Worm (Caenorhabditis elegans) whole organism, L1 larva: Measurements from ENCODE around the gene lron-1.
A peak's percentile ranks its signal among the peaks of the same experiment; 100 is the strongest.

Source experiments
- C34B4.2 ChIP-seq: sonication (generic microtip); optimal IDR thresholded peaks from 2 replicates; lab custom pipeline; 2017; ENCODE audit warnings: mild to moderate bottlenecking, missing genetic modification characterization, missing compliant biosample characterization
- F16B12.6 ChIP-seq: fragments of 150-350 bp; optimal IDR thresholded peaks from 2 replicates; lab custom pipeline; 2014; ENCODE audit warnings: missing biosample characterization, missing genetic modification characterization
- Y116A8C.19 ChIP-seq: sonication (generic microtip); optimal IDR thresholded peaks from 2 replicates; lab custom pipeline; 2016; ENCODE audit warnings: missing compliant biosample characterization, missing genetic modification characterization, borderline replicate concordance
- aha-1 ChIP-seq: fragments of 150-350 bp; optimal IDR thresholded peaks from 2 replicates; lab custom pipeline; 2014; ENCODE audit warnings: missing biosample characterization, missing genetic modification characterization
- alr-1 ChIP-seq: fragments of 200-800 bp; sonication (Bioruptor generic); optimal IDR thresholded peaks from 2 replicates; lab custom pipeline; 2018; ENCODE audit warnings: borderline replicate concordance, mild to moderate bottlenecking, missing genetic modification characterization, missing compliant biosample characterization
- aly-2 ChIP-seq: fragments of 150-350 bp; optimal IDR thresholded peaks from 2 replicates; lab custom pipeline; 2014; ENCODE audit warnings: missing biosample characterization, missing genetic modification characterization
- blmp-1 ChIP-seq: fragments of 150-350 bp; optimal IDR thresholded peaks from 2 replicates; lab custom pipeline; 2014; ENCODE audit warnings: missing biosample characterization, missing genetic modification characterization
- ceh-63 ChIP-seq: fragments of 200-800 bp; sonication (Bioruptor generic); optimal IDR thresholded peaks from 2 replicates; lab custom pipeline; 2018; ENCODE audit warnings: mild to moderate bottlenecking, missing genetic modification characterization, missing compliant biosample characterization
- ceh-8 ChIP-seq: fragments of 200-800 bp; sonication (Bioruptor generic); optimal IDR thresholded peaks from 2 replicates; lab custom pipeline; 2018; ENCODE audit warnings: mild to moderate bottlenecking, missing genetic modification characterization, moderate library complexity, missing compliant biosample characterization
- ceh-82 ChIP-seq, 3 experiments: fragments of 150-350 bp in 1 of 3; sonication (generic microtip) in 2 of 3; optimal IDR thresholded peaks; 2 replicates each; lab custom pipeline; 2014 to 2017; ENCODE audit warnings: missing biosample characterization in 3 of 3, missing genetic modification characterization in 3 of 3
- ceh-90 ChIP-seq: sonication (generic microtip); optimal IDR thresholded peaks from 2 replicates; lab custom pipeline; 2016; ENCODE audit warnings: missing genetic modification characterization, missing compliant biosample characterization
- ces-1 ChIP-seq: fragments of 150-350 bp; optimal IDR thresholded peaks from 2 replicates; lab custom pipeline; 2014; ENCODE audit warnings: missing biosample characterization, missing genetic modification reagents, missing genetic modification characterization
- dpl-1 ChIP-seq, 3 experiments: fragments of 150-350 bp in 2 of 3; sonication (generic microtip) in 1 of 3; optimal IDR thresholded peaks; 2 replicates each; lab custom pipeline; 2014 to 2017; ENCODE audit warnings: missing biosample characterization in 3 of 3, missing genetic modification characterization in 3 of 3, missing genetic modification reagents in 3 of 3
- dsc-1 ChIP-seq: sonication (generic microtip); optimal IDR thresholded peaks from 2 replicates; lab custom pipeline; 2016; ENCODE audit warnings: mild to moderate bottlenecking, missing genetic modification characterization, missing compliant biosample characterization
- efl-3 ChIP-seq: fragments of 200-800 bp; sonication (Bioruptor generic); optimal IDR thresholded peaks from 2 replicates; lab custom pipeline; 2018; ENCODE audit warnings: mild to moderate bottlenecking, missing genetic modification characterization, missing compliant biosample characterization
- egl-13 ChIP-seq: sonication (generic microtip); optimal IDR thresholded peaks from 2 replicates; lab custom pipeline; 2016; ENCODE audit warnings: missing genotype, missing genetic modification reagents, missing genetic modification characterization, missing compliant biosample characterization
- elt-2 ChIP-seq: sonication (generic microtip); optimal IDR thresholded peaks from 2 replicates; lab custom pipeline; 2016; ENCODE audit warnings: missing genetic modification characterization, mild to moderate bottlenecking, inconsistent platforms, missing compliant biosample characterization, missing genetic modification reagents
- elt-3 ChIP-seq, 6 experiments: fragments of 150-350 bp in 1 of 6; sonication (generic microtip); optimal IDR thresholded peaks; 2 replicates each; lab custom pipeline; 2017 to 2018; ENCODE audit warnings: missing biosample characterization in 6 of 6, missing genetic modification characterization in 6 of 6, inconsistent platforms in 1 of 6
- ets-5 ChIP-seq: fragments of 200-800 bp; sonication (Bioruptor generic); IDR thresholded peaks from 2 replicates; pipeline ENCODE4 v1.3.6; 2022; ENCODE audit warnings: missing genetic modification characterization, missing compliant biosample characterization
- fkh-8 ChIP-seq: sonication (generic microtip); optimal IDR thresholded peaks from 2 replicates; lab custom pipeline; 2016; ENCODE audit warnings: mild to moderate bottlenecking, missing genetic modification characterization, missing compliant biosample characterization
- fos-1 ChIP-seq: fragments of 150-350 bp; optimal IDR thresholded peaks from 2 replicates; lab custom pipeline; 2014; ENCODE audit warnings: missing biosample characterization, missing genetic modification characterization
- grh-1 ChIP-seq: fragments of 200-800 bp; sonication (Bioruptor generic); IDR thresholded peaks from 2 replicates; pipeline ENCODE4 v1.3.6; 2022; ENCODE audit warnings: missing genetic modification reagents, missing genetic modification characterization, missing compliant biosample characterization
- hlh-17 ChIP-seq: fragments of 200-800 bp; sonication (Bioruptor generic); optimal IDR thresholded peaks from 2 replicates; lab custom pipeline; 2018; ENCODE audit warnings: missing genetic modification characterization, mild to moderate bottlenecking, missing compliant biosample characterization, moderate library complexity, borderline replicate concordance
- hlh-4 ChIP-seq: sonication (generic microtip); optimal IDR thresholded peaks from 2 replicates; lab custom pipeline; 2016; ENCODE audit warnings: mild to moderate bottlenecking, missing genetic modification characterization, missing compliant biosample characterization
- hpl-2 ChIP-seq: fragments of 150-350 bp; optimal IDR thresholded peaks from 2 replicates; lab custom pipeline; 2014; ENCODE audit warnings: missing biosample characterization, missing genetic modification reagents, missing genetic modification characterization
- jun-1 ChIP-seq: fragments of 150-350 bp; optimal IDR thresholded peaks from 2 replicates; lab custom pipeline; 2014; ENCODE audit warnings: missing biosample characterization, missing genetic modification reagents, missing genetic modification characterization
- lin-13 ChIP-seq: fragments of 150-350 bp; optimal IDR thresholded peaks from 2 replicates; lab custom pipeline; 2014; ENCODE audit warnings: missing biosample characterization, missing genetic modification reagents, missing genetic modification characterization
- lin-39 ChIP-seq: fragments of 150-350 bp; optimal IDR thresholded peaks from 2 replicates; lab custom pipeline; 2014; ENCODE audit warnings: missing biosample characterization, missing genetic modification reagents, missing genetic modification characterization
- lir-3 ChIP-seq: sonication (generic microtip); optimal IDR thresholded peaks from 2 replicates; lab custom pipeline; 2016; ENCODE audit warnings: mild to moderate bottlenecking, missing genetic modification characterization, moderate library complexity, missing compliant biosample characterization; ENCODE audit not compliant: poor library complexity
- lsy-2 ChIP-seq, 2 experiments: fragments of 150-350 bp; optimal IDR thresholded peaks; 2 replicates each; lab custom pipeline; 2014; ENCODE audit warnings: missing biosample characterization in 2 of 2, missing genetic modification characterization in 2 of 2
- mab-9 ChIP-seq: fragments of 200-800 bp; sonication (Bioruptor generic); IDR thresholded peaks from 2 replicates; pipeline ENCODE4 v1.3.6; 2022; ENCODE audit warnings: missing genetic modification reagents, missing genetic modification characterization, missing compliant biosample characterization
- mdl-1 ChIP-seq, 2 experiments: fragments of 150-350 bp; optimal IDR thresholded peaks; 2 replicates each; lab custom pipeline; 2014 to 2017; ENCODE audit warnings: missing biosample characterization in 2 of 2, missing genetic modification characterization in 2 of 2, inconsistent platforms in 1 of 2
- nhr-19 ChIP-seq: fragments of 200-800 bp; sonication (Bioruptor generic); conservative IDR thresholded peaks from 2 replicates; pipeline ENCODE4 v1.3.6; 2022; ENCODE audit warnings: missing genetic modification characterization, missing compliant biosample characterization
- nhr-237 ChIP-seq: fragments of 150-350 bp; optimal IDR thresholded peaks from 2 replicates; lab custom pipeline; 2014; ENCODE audit warnings: missing biosample characterization, missing genetic modification characterization
- nhr-28 ChIP-seq: fragments of 150-350 bp; optimal IDR thresholded peaks from 2 replicates; lab custom pipeline; 2014; ENCODE audit warnings: missing biosample characterization, missing genetic modification characterization
- nhr-71 ChIP-seq: sonication (generic microtip); optimal IDR thresholded peaks from 2 replicates; lab custom pipeline; 2016; ENCODE audit warnings: mild to moderate bottlenecking, missing genetic modification characterization, moderate library complexity, missing compliant biosample characterization
- nhr-76 ChIP-seq: sonication (generic microtip); optimal IDR thresholded peaks from 2 replicates; lab custom pipeline; 2017; ENCODE audit warnings: missing biosample characterization, missing genetic modification characterization
- nhr-77 ChIP-seq: fragments of 150-350 bp; optimal IDR thresholded peaks from 2 replicates; lab custom pipeline; 2014; ENCODE audit warnings: missing biosample characterization, missing genetic modification characterization
- nhr-84 ChIP-seq: sonication (generic microtip); optimal IDR thresholded peaks from 2 replicates; lab custom pipeline; 2017; ENCODE audit warnings: missing biosample characterization, missing genetic modification characterization
- pqm-1 ChIP-seq: sonication (generic microtip); optimal IDR thresholded peaks from 3 replicates; lab custom pipeline; 2017; ENCODE audit warnings: missing biosample characterization, missing genetic modification characterization
- rnt-1 ChIP-seq: sonication (generic microtip); optimal IDR thresholded peaks from 2 replicates; lab custom pipeline; 2016; ENCODE audit warnings: mild to moderate bottlenecking, missing genetic modification characterization, moderate library complexity, missing compliant biosample characterization
- snpc-4 ChIP-seq: fragments of 150-350 bp; optimal IDR thresholded peaks from 2 replicates; lab custom pipeline; 2014; ENCODE audit warnings: missing biosample characterization, missing genetic modification characterization
- snu-23 ChIP-seq: sonication (generic microtip); optimal IDR thresholded peaks from 2 replicates; lab custom pipeline; 2016; ENCODE audit warnings: missing genetic modification characterization, missing compliant biosample characterization
- sox-4 ChIP-seq: sonication (generic microtip); optimal IDR thresholded peaks from 2 replicates; lab custom pipeline; 2016; ENCODE audit warnings: missing genetic modification characterization, missing compliant biosample characterization
- sptf-1 ChIP-seq: fragments of 150-350 bp; optimal IDR thresholded peaks from 2 replicates; lab custom pipeline; 2014; ENCODE audit warnings: missing biosample characterization, missing genetic modification characterization
- tbx-2 ChIP-seq: sonication (generic microtip); optimal IDR thresholded peaks from 2 replicates; lab custom pipeline; 2016; ENCODE audit warnings: missing genetic modification characterization, missing compliant biosample characterization
- unc-130 ChIP-seq: fragments of 150-350 bp; optimal IDR thresholded peaks from 2 replicates; lab custom pipeline; 2017; ENCODE audit warnings: missing biosample characterization, missing genetic modification characterization, inconsistent platforms
- unc-30 ChIP-seq: sonication (generic microtip); optimal IDR thresholded peaks from 2 replicates; lab custom pipeline; 2017; ENCODE audit warnings: missing biosample characterization, missing genetic modification characterization
- unc-62 ChIP-seq: fragments of 150-350 bp; optimal IDR thresholded peaks from 2 replicates; lab custom pipeline; 2014; ENCODE audit warnings: missing biosample characterization, missing genetic modification reagents, missing genetic modification characterization
- unc-98 ChIP-seq: fragments of 200-800 bp; sonication (Bioruptor generic); IDR thresholded peaks from 2 replicates; pipeline ENCODE4 v1.3.6; 2022; ENCODE audit warnings: missing genetic modification characterization, missing compliant biosample characterization
- vab-15 ChIP-seq: sonication (generic microtip); optimal IDR thresholded peaks from 2 replicates; lab custom pipeline; 2017; ENCODE audit warnings: missing genotype, mild to moderate bottlenecking, missing genetic modification characterization, missing compliant biosample characterization
- xbp-1 ChIP-seq: sonication (generic microtip); optimal IDR thresholded peaks from 2 replicates; lab custom pipeline; 2016; ENCODE audit warnings: missing genetic modification characterization, missing compliant biosample characterization
- ztf-11 ChIP-seq, 2 experiments: sonication (generic microtip); optimal IDR thresholded peaks; 2 replicates each; lab custom pipeline; 2016 to 2017; ENCODE audit warnings: missing genetic modification characterization in 2 of 2, missing biosample characterization in 1 of 2, missing compliant biosample characterization in 1 of 2

lron-1 gene

DNA sequence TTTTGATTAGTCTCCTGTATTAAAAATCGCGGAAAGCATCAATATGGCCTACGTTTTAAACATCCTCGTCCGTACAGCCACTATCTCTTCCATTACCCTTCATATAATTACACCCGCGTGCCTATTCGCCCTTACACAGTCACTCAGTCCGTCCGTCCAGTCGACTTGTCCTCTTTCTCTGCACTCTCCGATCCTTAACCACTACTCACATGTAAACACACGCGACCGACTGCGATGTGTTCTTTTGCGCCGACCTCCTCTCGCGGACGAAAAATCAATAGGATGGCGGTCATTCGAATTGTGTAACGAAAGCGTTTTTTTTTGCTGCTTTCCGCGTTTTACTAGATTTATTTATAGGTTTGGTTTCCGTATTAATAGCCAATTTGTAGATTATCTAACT is 30.2 kb downstream of the lron-1 start, which contains the start of gene eor-2 (continued):
- peak; percentile 69 for TF ChIP-seq snpc-4 (tag; lab: Kevin White, UChicago)
- no peak for TF ChIP-seq mab-9 (GFP tag; lab: Robert Waterston, UW)
- TF ChIP-seq C34B4.2 (tag; lab: Kevin White, UChicago) = no peak
- TF ChIP-seq egl-13 (tag; lab: Kevin White, UChicago) = no peak
- peak; percentile 59 for TF ChIP-seq nhr-19 (GFP tag; lab: Robert Waterston, UW)
- TF ChIP-seq sox-4 = no peak
- no peak for TF ChIP-seq ceh-63 (GFP tag; lab: Kevin White, UChicago)
- TF ChIP-seq nhr-76 (tag; lab: Kevin White, UChicago) = no peak
- no peak for TF ChIP-seq Y116A8C.19 (tag; lab: Kevin White, UChicago)
- TF ChIP-seq lin-13 = peak; percentile 10
- peak; percentile 83 for TF ChIP-seq snu-23 (GFP tag; lab: Kevin White, UChicago)
- TF ChIP-seq blmp-1 = peak; percentile 78
- no peak for TF ChIP-seq ets-5 (GFP tag; lab: Robert Waterston, UW)
- TF ChIP-seq lsy-2 (tag; optimal IDR thresholded peaks at IDR 0.05; lab: Kevin White, UChicago) = peak; percentile 47 to 65
- peak in 2 of 6 experiments; percentile 62 to 77 for TF ChIP-seq elt-3 (tag; optimal IDR thresholded peaks at IDR 0.05; lab: Kevin White, UChicago)
- TF ChIP-seq nhr-77 (tag; lab: Kevin White, UChicago) = no peak
- TF ChIP-seq fkh-8 (tag; lab: Kevin White, UChicago) = peak; percentile 13
- TF ChIP-seq ceh-90 (tag; lab: Kevin White, UChicago) = no peak
- no peak for TF ChIP-seq pqm-1 (tag; lab: Kevin White, UChicago)
- peak; percentile 19 to 96 for TF ChIP-seq mdl-1 (tag; optimal IDR thresholded peaks at IDR 0.05; lab: Kevin White, UChicago)
- peak; percentile 80 for TF ChIP-seq jun-1 (tag; lab: Kevin White, UChicago)
- TF ChIP-seq hlh-17 = no peak
- TF ChIP-seq ceh-8 (GFP tag; lab: Kevin White, UChicago) = no peak
- no peak for TF ChIP-seq unc-30 (tag; lab: Kevin White, UChicago)
- TF ChIP-seq hpl-2 (GFP tag; lab: Kevin White, UChicago) = no peak
- TF ChIP-seq vab-15 = no peak
- TF ChIP-seq unc-62 = no peak
- no peak for TF ChIP-seq grh-1 (GFP tag; lab: Robert Waterston, UW)
- TF ChIP-seq dsc-1 (tag; lab: Kevin White, UChicago) = peak; percentile 42
- no peak for TF ChIP-seq nhr-237 (tag; lab: Kevin White, UChicago)
- TF ChIP-seq elt-2 = peak; percentile 47
- no peak for TF ChIP-seq alr-1 (tag; lab: Kevin White, UChicago)
- no peak for TF ChIP-seq efl-3
- TF ChIP-seq unc-98 (GFP tag; lab: Robert Waterston, UW) = no peak
- no peak for TF ChIP-seq lin-39 (tag; lab: Kevin White, UChicago)
- no peak for TF ChIP-seq aly-2 (tag; lab: Kevin White, UChicago)
- peak; percentile 41 for TF ChIP-seq xbp-1 (tag; lab: Kevin White, UChicago)
- peak; percentile 66 for TF ChIP-seq tbx-2 (tag; lab: Kevin White, UChicago)
- peak in 2 of 3 experiments; percentile 40 to 81 for TF ChIP-seq ceh-82 (tag; optimal IDR thresholded peaks at IDR 0.05; lab: Kevin White, UChicago)
- no peak for TF ChIP-seq fos-1 (tag; lab: Kevin White, UChicago)
- TF ChIP-seq unc-130 = peak; percentile 75
- TF ChIP-seq aha-1 (tag; lab: Kevin White, UChicago) = no peak
- no peak for TF ChIP-seq hlh-4
- TF ChIP-seq nhr-84 (tag; lab: Kevin White, UChicago) = no peak
- TF ChIP-seq nhr-28 (tag; lab: Kevin White, UChicago) = no peak
- no peak for TF ChIP-seq F16B12.6 (tag; lab: Kevin White, UChicago)
- TF ChIP-seq ztf-11 (tag; optimal IDR thresholded peaks at IDR 0.05; lab: Kevin White, UChicago) = peak in 1 of 2 experiments; percentile 53
- TF ChIP-seq rnt-1 (tag; lab: Kevin White, UChicago) = no peak
- TF ChIP-seq sptf-1 (tag; lab: Kevin White, UChicago) = no peak
- peak; percentile 82 for TF ChIP-seq nhr-71
- no peak for TF ChIP-seq lir-3 (tag; lab: Kevin White, UChicago)
- TF ChIP-seq dpl-1 (GFP tag; optimal IDR thresholded peaks at IDR 0.05; lab: Kevin White, UChicago) = peak; percentile 29 to 50 (median 41)
- TF ChIP-seq ces-1 (GFP tag; lab: Kevin White, UChicago) = no peak
